Worm (Caenorhabditis elegans) whole organism, L4/young adult: ENCODE data around the gene Y53G8AR.1.

Source experiments
- W03F9.2 ChIP-seq: fragments of 150-350 bp; optimal IDR thresholded peaks from 2 replicates; lab custom pipeline; 2014; ENCODE audit warnings: missing biosample characterization, missing genetic modification characterization
- dao-5 ChIP-seq: sonication (generic microtip); optimal IDR thresholded peaks from 2 replicates; lab custom pipeline; 2016; ENCODE audit warnings: missing genotype, missing genetic modification characterization, moderate library complexity, missing compliant biosample characterization
- him-1 ChIP-seq: sonication (generic microtip); optimal IDR thresholded peaks from 2 replicates; lab custom pipeline; 2016; ENCODE audit warnings: missing genotype, missing genetic modification reagents, missing genetic modification characterization, missing compliant biosample characterization

DNA sequence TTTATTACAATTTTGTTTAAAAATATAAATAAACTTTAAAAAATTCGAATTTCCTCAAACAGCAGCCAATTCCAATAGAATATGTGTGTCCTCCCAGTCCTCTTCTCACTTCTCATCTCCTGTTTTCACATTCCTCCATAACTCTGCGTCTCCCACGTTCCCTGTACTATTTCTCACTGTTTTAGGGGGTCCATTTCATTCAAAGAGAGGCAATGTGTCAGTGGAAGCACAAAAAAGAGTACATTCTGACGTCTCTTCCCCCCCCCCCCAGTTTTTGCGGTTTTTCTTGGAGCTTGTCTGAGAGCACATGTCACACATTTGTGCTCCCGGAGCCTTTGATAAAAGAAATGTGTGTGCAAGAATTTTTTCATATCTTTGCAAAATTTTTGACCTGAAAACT is 28.3 kb upstream of the Y53G8AR.1 start:
- TF ChIP-seq dao-5 (no peak), him-1 (tag; lab: Kevin White, UChicago) (no peak), W03F9.2 (tag; lab: Kevin White, UChicago) (no peak)
